Worm (Caenorhabditis elegans) whole organism, late embryonic: ENCODE results near the gene F39B3.3.

Source experiments
- F13H6.1 ChIP-seq: sonication (generic microtip); optimal IDR thresholded peaks from 2 replicates; lab custom pipeline; 2016; ENCODE audit warnings: missing genetic modification characterization, missing compliant biosample characterization
- K02D7.2 ChIP-seq: sonication (generic microtip); optimal IDR thresholded peaks from 2 replicates; lab custom pipeline; 2017; ENCODE audit warnings: mild to moderate bottlenecking, missing genetic modification characterization, missing compliant biosample characterization
- K09A11.1 ChIP-seq: sonication (generic microtip); optimal IDR thresholded peaks from 2 replicates; lab custom pipeline; 2017; ENCODE audit warnings: antibody characterized with exemption, mild to moderate bottlenecking, missing genetic modification characterization, missing compliant biosample characterization; ENCODE audit not compliant: insufficient read depth
- T23F11.4 ChIP-seq: fragments of 200-800 bp; sonication (Bioruptor generic); optimal IDR thresholded peaks from 2 replicates; lab custom pipeline; 2018; ENCODE audit warnings: mild to moderate bottlenecking, missing genetic modification characterization, missing compliant biosample characterization
- ceh-14 ChIP-seq: sonication (generic microtip); optimal IDR thresholded peaks from 2 replicates; lab custom pipeline; 2016; ENCODE audit warnings: missing genotype, missing genetic modification characterization, missing compliant biosample characterization
- ceh-18 ChIP-seq: sonication (generic microtip); optimal IDR thresholded peaks from 2 replicates; lab custom pipeline; 2016; ENCODE audit warnings: missing genetic modification characterization, missing compliant biosample characterization
- ceh-22 ChIP-seq: sonication (generic microtip); optimal IDR thresholded peaks from 2 replicates; lab custom pipeline; 2017; ENCODE audit warnings: missing biosample characterization, missing genetic modification characterization
- ceh-30 ChIP-seq: fragments of 150-350 bp; optimal IDR thresholded peaks from 2 replicates; lab custom pipeline; 2014; ENCODE audit warnings: missing biosample characterization, missing genetic modification characterization
- ceh-31 ChIP-seq: sonication (generic microtip); optimal IDR thresholded peaks from 2 replicates; lab custom pipeline; 2016; ENCODE audit warnings: missing genetic modification characterization, missing compliant biosample characterization
- ceh-34 ChIP-seq: sonication (generic microtip); optimal IDR thresholded peaks from 2 replicates; lab custom pipeline; 2016; ENCODE audit warnings: mild to moderate bottlenecking, missing genetic modification characterization, missing compliant biosample characterization
- ceh-48 ChIP-seq: sonication (generic microtip); optimal IDR thresholded peaks from 2 replicates; lab custom pipeline; 2016; ENCODE audit warnings: missing genetic modification characterization, inconsistent platforms, missing compliant biosample characterization
- ceh-9 ChIP-seq: sonication (generic microtip); optimal IDR thresholded peaks from 2 replicates; lab custom pipeline; 2016; ENCODE audit warnings: mild to moderate bottlenecking, missing genetic modification characterization, inconsistent platforms, missing compliant biosample characterization
- che-1 ChIP-seq: sonication (generic microtip); optimal IDR thresholded peaks from 2 replicates; lab custom pipeline; 2016; ENCODE audit warnings: mild to moderate bottlenecking, missing genetic modification characterization, missing compliant biosample characterization
- fax-1 ChIP-seq: sonication (generic microtip); optimal IDR thresholded peaks from 2 replicates; lab custom pipeline; 2016; ENCODE audit warnings: missing genotype, missing genetic modification characterization, missing compliant biosample characterization
- fkh-10 ChIP-seq: fragments of 150-350 bp; optimal IDR thresholded peaks from 2 replicates; lab custom pipeline; 2014; ENCODE audit warnings: missing biosample characterization, missing genetic modification reagents, missing genetic modification characterization
- fkh-6 ChIP-seq: sonication (generic microtip); optimal IDR thresholded peaks from 2 replicates; lab custom pipeline; 2016; ENCODE audit warnings: missing genetic modification characterization, missing compliant biosample characterization
- hlh-13 ChIP-seq: fragments of 200-800 bp; sonication (Bioruptor generic); optimal IDR thresholded peaks from 2 replicates; lab custom pipeline; 2018; ENCODE audit warnings: mild to moderate bottlenecking, missing genetic modification characterization, missing compliant biosample characterization
- hlh-15 ChIP-seq: sonication (generic microtip); optimal IDR thresholded peaks from 2 replicates; lab custom pipeline; 2016; ENCODE audit warnings: missing genetic modification characterization, missing compliant biosample characterization
- hlh-30 ChIP-seq: sonication (generic microtip); optimal IDR thresholded peaks from 2 replicates; lab custom pipeline; 2017; ENCODE audit warnings: antibody characterized with exemption, missing genetic modification characterization, missing compliant biosample characterization; ENCODE audit not compliant: insufficient read depth
- hlh-6 ChIP-seq: sonication (generic microtip); optimal IDR thresholded peaks from 2 replicates; lab custom pipeline; 2016; ENCODE audit warnings: missing genotype, missing genetic modification characterization, missing compliant biosample characterization
- hlh-8 ChIP-seq: sonication (generic microtip); optimal IDR thresholded peaks from 2 replicates; lab custom pipeline; 2016; ENCODE audit warnings: missing genotype, missing genetic modification characterization, missing compliant biosample characterization
- lin-11 ChIP-seq: fragments of 200-800 bp; sonication (Bioruptor generic); optimal IDR thresholded peaks from 2 replicates; lab custom pipeline; 2018; ENCODE audit warnings: mild to moderate bottlenecking, missing genetic modification characterization, missing compliant biosample characterization
- madf-2 ChIP-seq: sonication (generic microtip); optimal IDR thresholded peaks from 2 replicates; lab custom pipeline; 2017; ENCODE audit warnings: missing genetic modification characterization, missing compliant biosample characterization
- nfya-1 ChIP-seq: sonication (generic microtip); optimal IDR thresholded peaks from 2 replicates; lab custom pipeline; 2017; ENCODE audit warnings: missing genetic modification characterization, mild to moderate bottlenecking, missing compliant biosample characterization, antibody characterized with exemption, moderate library complexity
- npax-4 ChIP-seq: sonication (generic microtip); optimal IDR thresholded peaks from 2 replicates; lab custom pipeline; 2016; ENCODE audit warnings: missing genetic modification characterization, missing compliant biosample characterization
- odd-2 ChIP-seq: sonication (generic microtip); optimal IDR thresholded peaks from 2 replicates; lab custom pipeline; 2017; ENCODE audit warnings: antibody characterized with exemption, mild to moderate bottlenecking, missing genetic modification characterization, missing compliant biosample characterization
- pat-9 ChIP-seq: fragments of 200-800 bp; sonication (Bioruptor generic); optimal IDR thresholded peaks from 2 replicates; lab custom pipeline; 2018; ENCODE audit warnings: mild to moderate bottlenecking, missing genetic modification characterization, moderate library complexity, missing compliant biosample characterization
- pax-1 ChIP-seq: fragments of 150-350 bp; optimal IDR thresholded peaks from 2 replicates; lab custom pipeline; 2014; ENCODE audit warnings: missing biosample characterization, missing genetic modification characterization
- pha-2 ChIP-seq: sonication (generic microtip); optimal IDR thresholded peaks from 2 replicates; lab custom pipeline; 2017; ENCODE audit warnings: mild to moderate bottlenecking, missing genetic modification characterization, missing compliant biosample characterization
- pha-4 ChIP-seq: fragments of 150-350 bp; optimal IDR thresholded peaks from 2 replicates; lab custom pipeline; 2018; ENCODE audit warnings: missing biosample characterization, missing genetic modification reagents, missing genetic modification characterization
- pqm-1 ChIP-seq: sonication (generic microtip); optimal IDR thresholded peaks from 2 replicates; lab custom pipeline; 2016; ENCODE audit warnings: missing genetic modification characterization, missing compliant biosample characterization
- ref-2 ChIP-seq: sonication (generic microtip); optimal IDR thresholded peaks from 2 replicates; lab custom pipeline; 2016; ENCODE audit warnings: missing genetic modification characterization, missing compliant biosample characterization
- rnt-1 ChIP-seq: sonication (generic microtip); optimal IDR thresholded peaks from 2 replicates; lab custom pipeline; 2016; ENCODE audit warnings: missing genetic modification characterization, missing compliant biosample characterization
- sdc-2 ChIP-seq: sonication (generic microtip); optimal IDR thresholded peaks from 2 replicates; lab custom pipeline; 2016; ENCODE audit warnings: missing genotype, missing genetic modification characterization, missing compliant biosample characterization
- sox-2 ChIP-seq: fragments of 200-800 bp; sonication (Bioruptor generic); IDR thresholded peaks from 2 replicates; pipeline ENCODE4 v1.3.6; 2022; ENCODE audit warnings: missing genetic modification reagents, missing genetic modification characterization, missing compliant biosample characterization
- sox-4 ChIP-seq: sonication (generic microtip); optimal IDR thresholded peaks from 2 replicates; lab custom pipeline; 2017; ENCODE audit warnings: mild to moderate bottlenecking, missing genetic modification characterization, inconsistent platforms, missing compliant biosample characterization
- tbx-2 ChIP-seq: sonication (generic microtip); optimal IDR thresholded peaks from 2 replicates; lab custom pipeline; 2016; ENCODE audit warnings: missing genetic modification characterization, missing compliant biosample characterization
- unc-42 ChIP-seq: sonication (generic microtip); optimal IDR thresholded peaks from 2 replicates; lab custom pipeline; 2016; ENCODE audit warnings: missing genotype, missing genetic modification characterization, missing compliant biosample characterization
- ztf-16 ChIP-seq: sonication (generic microtip); optimal IDR thresholded peaks from 2 replicates; lab custom pipeline; 2017; ENCODE audit warnings: missing genetic modification characterization, missing compliant biosample characterization

F39B3.3 gene

ce11 chrX:17625729-17626128 lies 46.8 kb upstream of the F39B3.3 start:
- TF ChIP-seq pha-2 (tag; lab: Kevin White, UChicago) (no peak), fkh-6 (tag; lab: Kevin White, UChicago) (no peak), hlh-15 (tag; lab: Kevin White, UChicago) (no peak), ceh-18 (no peak)

ce11 chrX:17625245-17625644 lies 46.3 kb upstream of the F39B3.3 start:
- TF ChIP-seq hlh-6 = no peak
- TF ChIP-seq fkh-10 (GFP tag; lab: Kevin White, UChicago) = no peak

ce11 chrX:17614245-17614644 lies 35.3 kb upstream of the F39B3.3 start, which contains the start of gene ncs-7:
Gene ncs-7, plus strand, starts transcription at chrX:17614545.
- TF ChIP-seq ceh-48 (tag; lab: Kevin White, UChicago) (no peak), fkh-10 (GFP tag; lab: Kevin White, UChicago) (no peak), hlh-13 (no peak)

- TF ChIP-seq fkh-10 (GFP tag; lab: Kevin White, UChicago) = no peak
These were observed 34.1 kb upstream of the F39B3.3 start for ce11 chrX:17613024-17613423.

ce11 chrX:17611180-17611579 lies 32.3 kb upstream of the F39B3.3 start:
- no peak for TF ChIP-seq rnt-1 (tag; lab: Kevin White, UChicago)
- TF ChIP-seq npax-4 = no peak
- TF ChIP-seq T23F11.4 (GFP tag; lab: Kevin White, UChicago) = no peak
- TF ChIP-seq sox-2 = peak; percentile 20; the same call in 1 of the 2 replicates
- no peak for TF ChIP-seq pha-4 (tag; lab: Kevin White, UChicago)
- TF ChIP-seq unc-42 (tag; lab: Kevin White, UChicago) = no peak
- TF ChIP-seq K02D7.2 (tag; lab: Kevin White, UChicago) = no peak
- TF ChIP-seq hlh-6 = no peak
- TF ChIP-seq hlh-8 = no peak
- no peak for TF ChIP-seq ceh-48 (tag; lab: Kevin White, UChicago)
- peak; percentile 11 for TF ChIP-seq lin-11 (tag; lab: Kevin White, UChicago)
- TF ChIP-seq fkh-6 (tag; lab: Kevin White, UChicago) = no peak
- TF ChIP-seq nfya-1 (tag; lab: Kevin White, UChicago) = no peak
- no peak for TF ChIP-seq fkh-10 (GFP tag; lab: Kevin White, UChicago)
- TF ChIP-seq ceh-30 (tag; lab: Kevin White, UChicago) = no peak

ce11 chrX:17610406-17610981 lies 31.6 kb upstream of the F39B3.3 start:
- TF ChIP-seq pat-9 (tag; lab: Kevin White, UChicago) = no peak
- peak; percentile 30 for TF ChIP-seq unc-42 (tag; lab: Kevin White, UChicago)
- no peak for TF ChIP-seq pax-1
- peak; percentile 17 for TF ChIP-seq ceh-14
- peak; percentile 86 for TF ChIP-seq hlh-30 (tag; lab: Kevin White, UChicago)
- no peak for TF ChIP-seq ceh-9 (tag; lab: Kevin White, UChicago)
- TF ChIP-seq madf-2 (tag; lab: Kevin White, UChicago) = peak; percentile 37
- no peak for TF ChIP-seq fax-1
- TF ChIP-seq ref-2 = peak; percentile 39
- TF ChIP-seq odd-2 = no peak
- TF ChIP-seq hlh-8 = peak; percentile 8
- no peak for TF ChIP-seq che-1 (tag; lab: Kevin White, UChicago)
- peak; percentile 8 for TF ChIP-seq ztf-16 (tag; lab: Kevin White, UChicago)
- TF ChIP-seq tbx-2 (tag; lab: Kevin White, UChicago) = peak; percentile 63
- no peak for TF ChIP-seq sox-4 (tag; lab: Kevin White, UChicago)
- TF ChIP-seq K02D7.2 (tag; lab: Kevin White, UChicago) = no peak
- TF ChIP-seq rnt-1 (tag; lab: Kevin White, UChicago) = peak; percentile 40
- no peak for TF ChIP-seq pqm-1 (tag; lab: Kevin White, UChicago)
- no peak for TF ChIP-seq hlh-6
- TF ChIP-seq ceh-31 (tag; lab: Kevin White, UChicago) = peak; percentile 62
- peak; percentile 79 for TF ChIP-seq sdc-2 (tag; lab: Kevin White, UChicago)
- peak; percentile 46 for TF ChIP-seq ceh-34
- no peak for TF ChIP-seq ceh-22 (tag; lab: Kevin White, UChicago)
- no peak for TF ChIP-seq hlh-13
- TF ChIP-seq ceh-48 (tag; lab: Kevin White, UChicago) = peak; percentile 68
- no peak for TF ChIP-seq F13H6.1 (tag; lab: Kevin White, UChicago)
- peak; percentile 23 for TF ChIP-seq ceh-18
- TF ChIP-seq nfya-1 (tag; lab: Kevin White, UChicago) = peak; percentile 53
- TF ChIP-seq lin-11 (tag; lab: Kevin White, UChicago) = peak; percentile 2
- TF ChIP-seq sox-2 = no peak
- peak; percentile 34 for TF ChIP-seq K09A11.1 (tag; lab: Kevin White, UChicago)
